Fruit fly (Drosophila melanogaster): ENCODE data around the gene Dab.
A peak's percentile ranks its signal among the peaks of the same experiment; 100 is the strongest.

Gene Dab

dm6 chr3L:16768001-16768652, 56.2 kb downstream of the Dab start (continued):
- TF ChIP-seq CHES-1-like (GFP tag; optimal IDR thresholded peaks at IDR 0.05), result no peak
- no peak for TF ChIP-seq gsb (GFP tag; IDR thresholded peaks at IDR 0.05)
- TF ChIP-seq nau (GFP tag; optimal IDR thresholded peaks at IDR 0.05), result no peak
- no peak for TF ChIP-seq Drgx (GFP tag; IDR thresholded peaks at IDR 0.05)
- no peak for TF ChIP-seq ase (GFP tag; IDR thresholded peaks at IDR 0.05)
- no peak for TF ChIP-seq Atf6 (GFP tag; IDR thresholded peaks at IDR 0.05)
- peak; percentile 29 for TF ChIP-seq nerfin-1 (tag; optimal IDR thresholded peaks at IDR 0.05)
- peak; percentile 70 for TF ChIP-seq grn (GFP tag; optimal IDR thresholded peaks at IDR 0.05)
- TF ChIP-seq CG1792 (GFP tag; optimal IDR thresholded peaks at IDR 0.05), result no peak
- TF ChIP-seq CG9727 (GFP tag; optimal IDR thresholded peaks at IDR 0.05), result peak; percentile 63
- peak; percentile 48 for TF ChIP-seq pnt (GFP tag; optimal IDR thresholded peaks at IDR 0.05)
- TF ChIP-seq Deaf1 (tag; optimal IDR thresholded peaks at IDR 0.05), result no peak
- no peak for TF ChIP-seq Rfx (GFP tag; IDR thresholded peaks at IDR 0.05)
- TF ChIP-seq CG10979 (tag; optimal IDR thresholded peaks at IDR 0.05), result peak; percentile 76
- TF ChIP-seq Lpt (GFP tag; optimal IDR thresholded peaks at IDR 0.05), result no peak
- no peak for TF ChIP-seq Fer1 (GFP tag; optimal IDR thresholded peaks at IDR 0.05)
- no peak for TF ChIP-seq CG43689 (GFP tag; IDR thresholded peaks at IDR 0.05)
- TF ChIP-seq CG4730 (GFP tag; IDR thresholded peaks at IDR 0.05), result peak; percentile 36; the same call in 1 of the 2 replicates
- TF ChIP-seq Hr78 (GFP tag; optimal IDR thresholded peaks at IDR 0.05), result no peak
- TF ChIP-seq CG6683 (GFP tag; optimal IDR thresholded peaks at IDR 0.05), result no peak
- TF ChIP-seq Atf-2 (GFP tag; optimal IDR thresholded peaks at IDR 0.05), result no peak
- no peak for TF ChIP-seq CG10431 (GFP tag; optimal IDR thresholded peaks at IDR 0.05)
- TF ChIP-seq Lhr (GFP tag; optimal IDR thresholded peaks at IDR 0.05), result no peak
- no peak for TF ChIP-seq CG2120 (GFP tag; optimal IDR thresholded peaks at IDR 0.05)
- TF ChIP-seq CG3726 (GFP tag; IDR thresholded peaks at IDR 0.05), result no peak
- no peak for TF ChIP-seq pzg (GFP tag; optimal IDR thresholded peaks at IDR 0.05)
- TF ChIP-seq chif (GFP tag; optimal IDR thresholded peaks at IDR 0.05), result peak; percentile 12 to 36
- TF ChIP-seq Dek (tag; optimal IDR thresholded peaks at IDR 0.05), result no peak
- peak; percentile 1 for TF ChIP-seq Hmr (GFP tag; optimal IDR thresholded peaks at IDR 0.05)
- peak; percentile 63; the same call in 2 of the 3 replicates for TF ChIP-seq zfh1 (GFP tag; IDR thresholded peaks at IDR 0.05)
- TF ChIP-seq CG18764 (GFP tag; optimal IDR thresholded peaks at IDR 0.05), result no peak
- no peak for TF ChIP-seq CG9817 (tag; optimal IDR thresholded peaks at IDR 0.05)
- TF ChIP-seq Ptx1 (GFP tag; IDR thresholded peaks at IDR 0.05), result peak; percentile 55
- TF ChIP-seq sim (GFP tag; IDR thresholded peaks at IDR 0.05), result no peak
- TF ChIP-seq vfl (GFP tag; optimal IDR thresholded peaks at IDR 0.05), result no peak
- no peak for TF ChIP-seq seq (GFP tag; IDR thresholded peaks at IDR 0.05)
- no peak for TF ChIP-seq usp (GFP tag; optimal IDR thresholded peaks at IDR 0.05)
- TF ChIP-seq CG14860 (GFP tag; IDR thresholded peaks at IDR 0.05; ENCODE audit: partially characterized antibody), result peak; percentile 53; the same call in 2 of the 3 replicates
- TF ChIP-seq repo (GFP tag; optimal IDR thresholded peaks at IDR 0.05), result no peak
- no peak for TF ChIP-seq HmgD (GFP tag; optimal IDR thresholded peaks at IDR 0.05)
- 0 out of 3 replicates have a peak, but pooled peaks have one; percentile 37 for TF ChIP-seq CG17361 (GFP tag; IDR thresholded peaks at IDR 0.05)
- peak; percentile 60 for TF ChIP-seq CG15479 (GFP tag; optimal IDR thresholded peaks at IDR 0.05)
- TF ChIP-seq CG12071 (GFP tag; optimal IDR thresholded peaks at IDR 0.05), result no peak
- TF ChIP-seq cg (GFP tag; optimal IDR thresholded peaks at IDR 0.05), result no peak
- TF ChIP-seq prd (optimal IDR thresholded peaks at IDR 0.05), result no peak
- peak; percentile 77 for TF ChIP-seq prd (GFP tag; IDR thresholded peaks at IDR 0.05)
- TF ChIP-seq CG13624 (GFP tag; optimal IDR thresholded peaks at IDR 0.05), result peak; percentile 6
- TF ChIP-seq CG15514 (GFP tag; optimal IDR thresholded peaks at IDR 0.05), result no peak
- TF ChIP-seq Bdp1 (GFP tag; optimal IDR thresholded peaks at IDR 0.05), result no peak
- peak; percentile 50 for TF ChIP-seq CG2678 (tag; optimal IDR thresholded peaks at IDR 0.05)
- no peak for TF ChIP-seq CTCF (GFP tag; optimal IDR thresholded peaks at IDR 0.05)
